Fruit fly (Drosophila melanogaster): ENCODE results near the gene CG8565.
A peak's percentile ranks its signal among the peaks of the same experiment; 100 is the strongest.

The CG8565 gene

DNA sequence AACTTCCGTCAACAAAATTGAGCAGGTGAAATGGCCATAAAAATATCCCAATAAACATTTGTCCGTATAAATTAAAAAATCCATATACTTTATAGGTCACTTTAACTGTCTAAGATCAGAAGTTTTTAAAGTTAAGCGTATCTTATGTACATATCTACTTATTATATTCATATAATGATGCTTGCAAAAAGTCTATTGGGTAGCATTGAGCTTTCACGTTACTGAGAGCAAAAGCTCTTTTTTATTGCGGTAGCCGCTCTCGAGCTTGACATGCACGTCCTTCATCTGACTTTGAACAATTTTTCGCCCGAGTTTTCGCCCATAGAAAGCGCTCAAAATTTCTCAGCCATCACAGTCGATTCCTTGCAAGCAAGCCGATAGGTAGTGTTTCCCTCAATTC, 30.2 kb downstream of the CG8565 start, which contains the start of gene Gapdh2 (continued):
- peak; percentile 100 for TF ChIP-seq HmgZ (tag; optimal IDR thresholded peaks at IDR 0.05)
- peak; percentile 98 for TF ChIP-seq wor (GFP tag; IDR thresholded peaks at IDR 0.05)
- peak; percentile 99 for TF ChIP-seq sens-2 (GFP tag; IDR thresholded peaks at IDR 0.05)
- TF ChIP-seq unpg (GFP tag; optimal IDR thresholded peaks at IDR 0.05) = peak; percentile 100
- no peak; the same call in 1 of the 2 replicates for TF ChIP-seq ro (GFP tag; IDR thresholded peaks at IDR 0.05)
- peak; percentile 38; the same call in 1 of the 2 replicates for TF ChIP-seq unc-4 (GFP tag; IDR thresholded peaks at IDR 0.05; ENCODE audit: partially characterized antibody)
- peak; percentile 44 for TF ChIP-seq Dref (GFP tag; IDR thresholded peaks at IDR 0.05)
- TF ChIP-seq Taf1 (GFP tag; IDR thresholded peaks at IDR 0.05) = peak; percentile 98
- peak; percentile 95 for TF ChIP-seq CG7786 (GFP tag; optimal IDR thresholded peaks at IDR 0.05)
- TF ChIP-seq tx (GFP tag; optimal IDR thresholded peaks at IDR 0.05) = peak; percentile 94
- peak; percentile 99 for TF ChIP-seq CG14050 (GFP tag; IDR thresholded peaks at IDR 0.05)
- no peak for TF ChIP-seq Sin3A (optimal IDR thresholded peaks at IDR 0.05)
- TF ChIP-seq CG18764 (GFP tag; optimal IDR thresholded peaks at IDR 0.05) = peak; percentile 97
- TF ChIP-seq disco-r (GFP tag; optimal IDR thresholded peaks at IDR 0.05) = peak; percentile 96

DNA sequence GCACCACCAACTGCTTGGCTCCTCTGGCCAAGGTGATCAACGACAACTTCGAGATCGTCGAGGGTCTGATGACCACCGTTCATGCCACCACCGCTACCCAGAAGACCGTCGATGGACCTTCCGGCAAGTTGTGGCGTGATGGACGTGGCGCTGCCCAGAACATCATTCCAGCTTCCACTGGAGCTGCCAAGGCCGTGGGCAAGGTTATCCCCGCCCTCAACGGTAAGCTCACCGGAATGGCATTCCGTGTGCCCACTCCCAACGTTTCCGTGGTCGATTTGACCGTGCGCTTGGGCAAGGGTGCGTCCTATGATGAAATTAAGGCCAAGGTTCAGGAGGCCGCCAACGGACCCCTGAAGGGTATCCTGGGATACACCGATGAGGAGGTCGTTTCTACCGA, 31.2 kb downstream of the CG8565 start:
- TF ChIP-seq hb (GFP tag; IDR thresholded peaks at IDR 0.05; ENCODE audit: partially characterized antibody) = 0 out of 3 replicates have a peak, but pooled peaks have one; percentile 42
- TF ChIP-seq Ets65A (GFP tag) = peak; percentile 79
- no peak for TF ChIP-seq CG4707 (GFP tag; optimal IDR thresholded peaks at IDR 0.05)
- TF ChIP-seq sd (tag; optimal IDR thresholded peaks at IDR 0.05) = no peak
- peak; percentile 62 for TF ChIP-seq Med (GFP tag)
- no peak for TF ChIP-seq peb (GFP tag; IDR thresholded peaks at IDR 0.05)

DNA sequence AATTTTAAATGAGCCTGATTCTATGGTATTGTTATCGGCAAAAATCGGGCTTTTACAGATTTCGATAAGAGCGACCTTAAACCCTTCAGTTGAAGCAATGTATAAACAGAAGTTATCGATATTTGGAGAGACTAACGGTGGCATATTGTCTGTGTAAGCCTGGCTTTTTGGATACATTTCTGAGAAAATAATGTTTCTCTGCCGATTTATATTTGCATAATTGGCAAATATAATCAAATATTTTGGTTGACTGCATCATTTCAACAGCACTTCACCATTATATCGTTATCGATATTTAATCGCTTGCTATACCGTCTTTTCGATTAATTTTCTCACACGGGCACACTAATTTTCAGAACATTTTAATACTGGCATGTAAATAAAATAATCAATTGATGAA, 32.2 kb downstream of the CG8565 start, which contains the start of gene CG16952:
Gene CG16952, plus strand, starts transcription at position 341 of the 400 bp plus-strand sequence.
- peak; percentile 6 for TF ChIP-seq CG12391 (tag; optimal IDR thresholded peaks at IDR 0.05)
- TF ChIP-seq Rfx (GFP tag; IDR thresholded peaks at IDR 0.05) = 0 out of 2 replicates have a peak, but pooled peaks have one; percentile 17
- TF ChIP-seq slp2 (GFP tag; optimal IDR thresholded peaks at IDR 0.05) = no peak
- no peak for TF ChIP-seq CG14965 (GFP tag; optimal IDR thresholded peaks at IDR 0.05; ENCODE audit: borderline replicate concordance)
- no peak for TF ChIP-seq Mes4 (GFP tag; optimal IDR thresholded peaks at IDR 0.05)
- peak; percentile 0 for TF ChIP-seq HmgD (GFP tag; optimal IDR thresholded peaks at IDR 0.05)
- peak; percentile 69 for TF ChIP-seq Dref (GFP tag; IDR thresholded peaks at IDR 0.05)
- no peak for TF ChIP-seq cwo (GFP tag; optimal IDR thresholded peaks at IDR 0.05)
- no peak for TF ChIP-seq cad (GFP tag; optimal IDR thresholded peaks at IDR 0.05)
- TF ChIP-seq HLH54F (GFP tag; optimal IDR thresholded peaks at IDR 0.05) = no peak
- TF ChIP-seq cas (GFP tag; IDR thresholded peaks at IDR 0.05) = no peak
- TF ChIP-seq sqz (GFP tag; optimal IDR thresholded peaks at IDR 0.05) = no peak
- TF ChIP-seq CkIIα-i1 (GFP tag; IDR thresholded peaks at IDR 0.05) = no peak
- peak; percentile 56 for TF ChIP-seq Dp (GFP tag; optimal IDR thresholded peaks at IDR 0.05)
- peak; percentile 40; the same call in 1 of the 2 replicates for TF ChIP-seq CG9932 (GFP tag; IDR thresholded peaks at IDR 0.05)
- peak; percentile 85; the same call in 2 of the 3 replicates for TF ChIP-seq knrl (GFP tag; IDR thresholded peaks at IDR 0.05; ENCODE audit: partially characterized antibody)
- peak; percentile 51 for TF ChIP-seq Myb (GFP tag; optimal IDR thresholded peaks at IDR 0.05)
- TF ChIP-seq chif (GFP tag; optimal IDR thresholded peaks at IDR 0.05) = no peak
- no peak for TF ChIP-seq en (GFP tag; optimal IDR thresholded peaks at IDR 0.05)
- no peak for TF ChIP-seq CG1792 (GFP tag; optimal IDR thresholded peaks at IDR 0.05)
- peak; percentile 91 for TF ChIP-seq ato (GFP tag; IDR thresholded peaks at IDR 0.05; ENCODE audit: partially characterized antibody)
- no peak for TF ChIP-seq al (GFP tag; IDR thresholded peaks at IDR 0.05)
- no peak for TF ChIP-seq CG11093 (GFP tag; IDR thresholded peaks at IDR 0.05)
- no peak for TF ChIP-seq dpn (GFP tag; optimal IDR thresholded peaks at IDR 0.05)
- no peak for TF ChIP-seq Tbp (GFP tag; optimal IDR thresholded peaks at IDR 0.05)
- TF ChIP-seq h (optimal IDR thresholded peaks at IDR 0.05) = no peak
- no peak for TF ChIP-seq chm (GFP tag; IDR thresholded peaks at IDR 0.05)
- TF ChIP-seq CG9817 (tag; optimal IDR thresholded peaks at IDR 0.05) = no peak
- no peak for TF ChIP-seq dimm (GFP tag; IDR thresholded peaks at IDR 0.05)
- no peak for TF ChIP-seq fd96Cb (tag; optimal IDR thresholded peaks at IDR 0.05)
- TF ChIP-seq CG15696 (tag; optimal IDR thresholded peaks at IDR 0.05) = no peak
- no peak for TF ChIP-seq bowl (GFP tag; IDR thresholded peaks at IDR 0.05)

Measured in whole organism, embryonic.